Worm (Caenorhabditis elegans) whole organism, young adult: Measurements from ENCODE around the gene F09E5.12.
A peak's percentile ranks its signal among the peaks of the same experiment; 100 is the strongest.

Experiments
- B0019.2 ChIP-seq: fragments of 200-800 bp; sonication (Bioruptor generic); conservative IDR thresholded peaks from 2 replicates; pipeline ENCODE4 v1.3.6; 2022; ENCODE audit warnings: missing genetic modification reagents, missing genetic modification characterization, missing compliant biosample characterization
- B0261.1 ChIP-seq: sonication (generic microtip); optimal IDR thresholded peaks from 2 replicates; lab custom pipeline; 2016; ENCODE audit warnings: mild to moderate bottlenecking, missing genetic modification characterization, moderate library complexity, missing compliant biosample characterization
- B0336.3 ChIP-seq: fragments of 200-800 bp; sonication (Bioruptor generic); IDR thresholded peaks from 2 replicates; pipeline ENCODE4 v1.3.6; 2022; ENCODE audit warnings: missing genetic modification characterization, missing compliant biosample characterization
- C06A6.2 ChIP-seq: fragments of 200-800 bp; sonication (Bioruptor generic); conservative IDR thresholded peaks from 2 replicates; pipeline ENCODE4 v1.3.6; 2022; ENCODE audit warnings: missing genetic modification characterization, missing compliant biosample characterization
- C17E4.6 ChIP-seq: fragments of 200-800 bp; sonication (Bioruptor generic); IDR thresholded peaks from 2 replicates; pipeline ENCODE4 v1.3.6; 2022; ENCODE audit warnings: missing genetic modification reagents, missing genetic modification characterization, missing compliant biosample characterization
- F57C9.4 ChIP-seq: sonication (generic microtip); optimal IDR thresholded peaks from 2 replicates; lab custom pipeline; 2017; ENCODE audit warnings: mild to moderate bottlenecking, missing genetic modification characterization, missing compliant biosample characterization
- K11D2.4 ChIP-seq: fragments of 200-800 bp; sonication (Bioruptor generic); IDR thresholded peaks from 2 replicates; pipeline ENCODE4 v1.3.6; 2022; ENCODE audit warnings: missing genetic modification reagents, missing genetic modification characterization, missing compliant biosample characterization
- T26A5.8 ChIP-seq: sonication (generic microtip); optimal IDR thresholded peaks from 2 replicates; lab custom pipeline; 2016; ENCODE audit warnings: missing genetic modification characterization, missing compliant biosample characterization
- ZK185.1 ChIP-seq: sonication (generic microtip); optimal IDR thresholded peaks from 2 replicates; lab custom pipeline; 2016; ENCODE audit warnings: mild to moderate bottlenecking, missing genetic modification characterization, missing compliant biosample characterization; ENCODE audit not compliant: poor library complexity, severe bottlenecking
- aptf-2 ChIP-seq: fragments of 200-800 bp; sonication (Bioruptor generic); conservative IDR thresholded peaks from 2 replicates; pipeline ENCODE4 v1.3.6; 2022; ENCODE audit warnings: missing genetic modification reagents, missing genetic modification characterization, missing compliant biosample characterization
- atf-7 ChIP-seq: sonication (generic microtip); optimal IDR thresholded peaks from 2 replicates; lab custom pipeline; 2017; ENCODE audit warnings: mild to moderate bottlenecking, missing genetic modification characterization, missing compliant biosample characterization
- attf-5 ChIP-seq: fragments of 200-800 bp; sonication (Bioruptor generic); optimal IDR thresholded peaks from 2 replicates; lab custom pipeline; 2018; ENCODE audit warnings: mild to moderate bottlenecking, missing genetic modification characterization, missing compliant biosample characterization
- bed-1 ChIP-seq: fragments of 200-800 bp; sonication (Bioruptor generic); IDR thresholded peaks from 2 replicates; pipeline ENCODE4 v1.3.6; 2022; ENCODE audit warnings: missing genetic modification reagents, missing genetic modification characterization, missing compliant biosample characterization
- cebp-1 ChIP-seq, 2 experiments: fragments of 200-800 bp in 1 of 2; sonication (Bioruptor generic) in 1 of 2; sonication (generic microtip) in 1 of 2; IDR thresholded peaks in 1 of 2; optimal IDR thresholded peaks in 1 of 2; 2 replicates each; pipeline versions ENCODE4 v1.3.6 to Lab custom; 2017 to 2022; ENCODE audit warnings: missing compliant biosample characterization in 2 of 2, missing genetic modification characterization in 2 of 2, mild to moderate bottlenecking in 1 of 2, missing genetic modification reagents in 1 of 2, moderate library complexity in 1 of 2
- cebp-2 ChIP-seq: fragments of 200-800 bp; sonication (Bioruptor generic); IDR thresholded peaks from 2 replicates; pipeline ENCODE4 v1.3.6; 2022; ENCODE audit warnings: missing genetic modification characterization, missing compliant biosample characterization
- ceh-100 ChIP-seq: fragments of 200-800 bp; sonication (Bioruptor generic); IDR thresholded peaks from 2 replicates; pipeline ENCODE4 v1.3.6; 2022; ENCODE audit warnings: missing genetic modification reagents, missing genetic modification characterization, missing compliant biosample characterization
- ceh-40 ChIP-seq: fragments of 200-800 bp; sonication (Bioruptor generic); IDR thresholded peaks from 2 replicates; pipeline ENCODE4 v1.3.6; 2022; ENCODE audit warnings: missing genetic modification characterization, missing compliant biosample characterization
- die-1 ChIP-seq: sonication (generic microtip); optimal IDR thresholded peaks from 2 replicates; lab custom pipeline; 2016; ENCODE audit warnings: missing genotype, mild to moderate bottlenecking, missing genetic modification characterization, missing compliant biosample characterization
- dox-1 ChIP-seq: fragments of 200-800 bp; sonication (Bioruptor generic); IDR thresholded peaks from 2 replicates; pipeline ENCODE4 v1.3.6; 2022; ENCODE audit warnings: missing genetic modification reagents, missing genetic modification characterization, missing compliant biosample characterization
- efl-1 ChIP-seq: fragments of 150-350 bp; optimal IDR thresholded peaks from 2 replicates; lab custom pipeline; 2014; ENCODE audit warnings: missing biosample characterization, missing genetic modification reagents, missing genetic modification characterization
- fkh-3 ChIP-seq: sonication (generic microtip); optimal IDR thresholded peaks from 2 replicates; lab custom pipeline; 2016; ENCODE audit warnings: mild to moderate bottlenecking, missing genetic modification characterization, missing compliant biosample characterization
- hmg-1.2 ChIP-seq: fragments of 200-800 bp; sonication (Bioruptor generic); IDR thresholded peaks from 2 replicates; pipeline ENCODE4 v1.3.6; 2022; ENCODE audit warnings: missing genetic modification reagents, missing genetic modification characterization, missing compliant biosample characterization
- lin-26 ChIP-seq: fragments of 200-800 bp; sonication (Bioruptor generic); IDR thresholded peaks from 2 replicates; pipeline ENCODE4 v1.3.6; 2022; ENCODE audit warnings: missing genetic modification reagents, missing genetic modification characterization, missing compliant biosample characterization
- lin-35 ChIP-seq, 3 experiments: fragments of 150-350 bp in 2 of 3; sonication (generic microtip) in 1 of 3; optimal IDR thresholded peaks; 2 replicates each; lab custom pipeline; 2014 to 2018; ENCODE audit warnings: missing biosample characterization in 3 of 3, missing genetic modification characterization in 3 of 3, missing genetic modification reagents in 3 of 3
- madf-6 ChIP-seq: fragments of 200-800 bp; sonication (Bioruptor generic); IDR thresholded peaks from 2 replicates; pipeline ENCODE4 v1.3.6; 2022; ENCODE audit warnings: missing genetic modification reagents, missing genetic modification characterization, missing compliant biosample characterization
- mcd-1 ChIP-seq: fragments of 200-800 bp; sonication (Bioruptor generic); IDR thresholded peaks from 2 replicates; pipeline ENCODE4 v1.3.6; 2022; ENCODE audit warnings: missing genetic modification reagents, missing genetic modification characterization, missing compliant biosample characterization
- nfya-2 ChIP-seq: fragments of 200-800 bp; sonication (Bioruptor generic); IDR thresholded peaks from 2 replicates; pipeline ENCODE4 v1.3.6; 2022; ENCODE audit warnings: missing genetic modification reagents, missing genetic modification characterization, missing compliant biosample characterization
- nhr-27 ChIP-seq: fragments of 200-800 bp; sonication (Bioruptor generic); optimal IDR thresholded peaks from 2 replicates; lab custom pipeline; 2018; ENCODE audit warnings: mild to moderate bottlenecking, missing genetic modification characterization, moderate library complexity, missing compliant biosample characterization
- nhr-80 ChIP-seq: sonication (generic microtip); optimal IDR thresholded peaks from 2 replicates; lab custom pipeline; 2016; ENCODE audit warnings: missing genetic modification characterization, missing compliant biosample characterization
- sea-2 ChIP-seq: fragments of 200-800 bp; sonication (Bioruptor generic); IDR thresholded peaks from 2 replicates; pipeline ENCODE4 v1.3.6; 2022; ENCODE audit warnings: missing genetic modification characterization, missing compliant biosample characterization
- snpc-1.1 ChIP-seq: sonication (generic microtip); optimal IDR thresholded peaks from 2 replicates; lab custom pipeline; 2017; ENCODE audit warnings: missing genetic modification characterization, mild to moderate bottlenecking, missing compliant biosample characterization, antibody characterized with exemption, moderate library complexity, missing genotype, missing genetic modification reagents; ENCODE audit not compliant: insufficient read depth
- snpc-1.3 ChIP-seq: sonication (generic microtip); optimal IDR thresholded peaks from 2 replicates; lab custom pipeline; 2017; ENCODE audit warnings: missing genetic modification characterization, mild to moderate bottlenecking, missing compliant biosample characterization, antibody characterized with exemption, moderate library complexity, missing genotype, missing genetic modification reagents; ENCODE audit not compliant: insufficient read depth
- snpc-4 ChIP-seq, 5 experiments: fragments of 150-350 bp in 1 of 5; sonication (generic microtip) in 4 of 5; optimal IDR thresholded peaks; 2 replicates each; lab custom pipeline; 2014 to 2018; ENCODE audit warnings: missing genetic modification characterization in 5 of 5, missing biosample characterization in 3 of 5, antibody characterized with exemption in 2 of 5, mild to moderate bottlenecking in 2 of 5, missing compliant biosample characterization in 2 of 5, missing genotype in 2 of 5, moderate library complexity in 2 of 5, missing genetic modification reagents in 1 of 5
- somi-1 ChIP-seq: fragments of 200-800 bp; sonication (Bioruptor generic); optimal IDR thresholded peaks from 2 replicates; lab custom pipeline; 2018; ENCODE audit warnings: mild to moderate bottlenecking, missing genetic modification characterization, missing compliant biosample characterization
- tlf-1 ChIP-seq: fragments of 200-800 bp; sonication (Bioruptor generic); optimal IDR thresholded peaks from 2 replicates; lab custom pipeline; 2018; ENCODE audit warnings: mild to moderate bottlenecking, missing genetic modification characterization, missing compliant biosample characterization
- unc-130 ChIP-seq: sonication (generic microtip); optimal IDR thresholded peaks from 2 replicates; lab custom pipeline; 2016; ENCODE audit warnings: missing genetic modification reagents, missing genetic modification characterization, missing compliant biosample characterization
- unc-62 ChIP-seq: fragments of 150-350 bp; optimal IDR thresholded peaks from 2 replicates; lab custom pipeline; 2014; ENCODE audit warnings: missing biosample characterization, missing genetic modification reagents, missing genetic modification characterization
- zfh-2 ChIP-seq: fragments of 200-800 bp; sonication (Bioruptor generic); conservative IDR thresholded peaks from 2 replicates; pipeline ENCODE4 v1.3.6; 2022; ENCODE audit warnings: missing genetic modification reagents, missing genetic modification characterization, missing compliant biosample characterization
- ztf-18 ChIP-seq: sonication (generic microtip); optimal IDR thresholded peaks from 2 replicates; lab custom pipeline; 2016; ENCODE audit warnings: missing genotype, mild to moderate bottlenecking, missing genetic modification characterization, missing compliant biosample characterization
- ztf-26 ChIP-seq: sonication (generic microtip); optimal IDR thresholded peaks from 2 replicates; lab custom pipeline; 2017; ENCODE audit warnings: missing genetic modification characterization, missing compliant biosample characterization
- ztf-28 ChIP-seq: fragments of 200-800 bp; sonication (Bioruptor generic); IDR thresholded peaks from 2 replicates; pipeline ENCODE4 v1.3.6; 2022; ENCODE audit warnings: missing genetic modification reagents, missing genetic modification characterization, missing compliant biosample characterization
- ztf-3 ChIP-seq: fragments of 200-800 bp; sonication (Bioruptor generic); optimal IDR thresholded peaks from 2 replicates; lab custom pipeline; 2018; ENCODE audit warnings: mild to moderate bottlenecking, missing genetic modification characterization, missing compliant biosample characterization

The F09E5.12 gene

ce11 chrII:5338301-5338700, 32.2 kb downstream of the F09E5.12 start (continued):
- TF ChIP-seq B0019.2 (GFP tag; lab: Robert Waterston, UW) (no peak), fkh-3 (tag; lab: Kevin White, UChicago) (no peak), sea-2 (GFP tag; lab: Robert Waterston, UW) (no peak), dox-1 (GFP tag; lab: Robert Waterston, UW) (no peak), aptf-2 (no peak), nfya-2 (GFP tag; lab: Robert Waterston, UW) (no peak), lin-35 (GFP tag; optimal IDR thresholded peaks at IDR 0.05; lab: Kevin White, UChicago) (no peak), attf-5 (GFP tag; lab: Kevin White, UChicago) (peak; percentile 54), ztf-28 (GFP tag; lab: Robert Waterston, UW) (no peak), nhr-80 (tag; lab: Kevin White, UChicago) (peak; percentile 18), snpc-1.1 (no peak), tlf-1 (GFP tag; lab: Kevin White, UChicago) (no peak), B0261.1 (tag; lab: Kevin White, UChicago) (no peak), cebp-2 (GFP tag; lab: Robert Waterston, UW) (no peak), B0336.3 (GFP tag; lab: Robert Waterston, UW) (no peak), ztf-3 (no peak)

- TF ChIP-seq ZK185.1 (tag; lab: Kevin White, UChicago) (no peak), lin-26 (GFP tag; lab: Robert Waterston, UW) (0 out of 2 replicates have a peak, but pooled peaks have one; percentile 8), nhr-80 (tag; lab: Kevin White, UChicago) (peak; percentile 31), unc-62 (peak; percentile 21)
Observed at ce11 chrII:5337495-5337840, 33.1 kb downstream of the F09E5.12 start.

ce11 chrII:5336660-5337494, 33.7 kb downstream of the F09E5.12 start:
- TF ChIP-seq F57C9.4 (tag; lab: Kevin White, UChicago) (no peak), lin-35 (GFP tag; optimal IDR thresholded peaks at IDR 0.05; lab: Kevin White, UChicago) (peak in 1 of 3 experiments; percentile 40), snpc-4 (GFP tag; optimal IDR thresholded peaks at IDR 0.05; lab: Kevin White, UChicago) (no peak), snpc-4 (tag; optimal IDR thresholded peaks at IDR 0.05; lab: Kevin White, UChicago) (peak in 2 of 4 experiments; percentile 3 to 34), ceh-40 (GFP tag; lab: Robert Waterston, UW) (0 out of 2 replicates have a peak, but pooled peaks have one; percentile 43), cebp-1 (GFP tag; IDR thresholded peaks at IDR 0.05; lab: Robert Waterston, UW) (no peak), cebp-1 (tag; optimal IDR thresholded peaks at IDR 0.05; lab: Kevin White, UChicago) (peak; percentile 69), efl-1 (peak; percentile 22), hmg-1.2 (peak; percentile 81), somi-1 (GFP tag; lab: Kevin White, UChicago) (peak; percentile 45), unc-130 (GFP tag; lab: Kevin White, UChicago) (no peak), bed-1 (GFP tag; lab: Robert Waterston, UW) (no peak), C06A6.2 (GFP tag; lab: Robert Waterston, UW) (0 out of 2 replicates have a peak, but pooled peaks have one; percentile 10), lin-26 (GFP tag; lab: Robert Waterston, UW) (0 out of 2 replicates have a peak, but pooled peaks have one; percentile 44), attf-5 (GFP tag; lab: Kevin White, UChicago) (peak; percentile 12), C17E4.6 (no peak), mcd-1 (GFP tag; lab: Robert Waterston, UW) (peak; percentile 40; the same call in 1 of the 2 replicates), atf-7 (peak; percentile 27), B0336.3 (GFP tag; lab: Robert Waterston, UW) (0 out of 2 replicates have a peak, but pooled peaks have one; percentile 36), ztf-18 (tag; lab: Kevin White, UChicago) (no peak), ceh-100 (0 out of 2 replicates have a peak, but pooled peaks have one; percentile 13), ztf-26 (tag; lab: Kevin White, UChicago) (peak; percentile 11), die-1 (tag; lab: Kevin White, UChicago) (peak; percentile 5), K11D2.4 (GFP tag; lab: Robert Waterston, UW) (peak; percentile 66), zfh-2 (GFP tag; lab: Robert Waterston, UW) (peak; percentile 90), snpc-1.3 (no peak), nhr-27 (tag; lab: Kevin White, UChicago) (no peak), T26A5.8 (tag; lab: Kevin White, UChicago) (no peak), madf-6 (GFP tag; lab: Robert Waterston, UW) (no peak)
